Worm (Caenorhabditis elegans) whole organism, L4 larva: ENCODE measurements around the gene sptl-3.

Experiments
- R02D3.7 ChIP-seq: fragments of 150-350 bp; sonication (generic microtip); optimal IDR thresholded peaks from 3 replicates; lab custom pipeline; 2014; ENCODE audit warnings: missing biosample characterization, missing genetic modification characterization
- fos-1 ChIP-seq: fragments of 150-350 bp; optimal IDR thresholded peaks from 2 replicates; lab custom pipeline; 2014; ENCODE audit warnings: missing biosample characterization, missing genetic modification characterization
- lin-13 ChIP-seq: fragments of 150-350 bp; optimal IDR thresholded peaks from 2 replicates; lab custom pipeline; 2014; ENCODE audit warnings: missing biosample characterization, missing genetic modification reagents, missing genetic modification characterization
- lin-15B ChIP-seq: fragments of 150-350 bp; sonication (generic microtip); optimal IDR thresholded peaks from 3 replicates; lab custom pipeline; 2014; ENCODE audit warnings: missing biosample characterization, missing genetic modification characterization
- nhr-111 ChIP-seq: fragments of 200-800 bp; sonication (Bioruptor generic); optimal IDR thresholded peaks from 2 replicates; lab custom pipeline; 2018; ENCODE audit warnings: mild to moderate bottlenecking, missing genetic modification characterization, missing compliant biosample characterization

ce11 chrV:13923851-13924250 lies 30.7 kb downstream of the sptl-3 start, which contains the start of gene srxa-11:
- no peak for TF ChIP-seq fos-1
- TF ChIP-seq R02D3.7 (tag; lab: Kevin White, UChicago): no peak
- TF ChIP-seq nhr-111: no peak
- no peak for TF ChIP-seq lin-13 (GFP tag; lab: Kevin White, UChicago)
- TF ChIP-seq lin-15B: no peak
